Fruit fly (Drosophila melanogaster): ENCODE measurements around the gene CG12689.
A peak's percentile ranks its signal among the peaks of the same experiment; 100 is the strongest.

The CG12689 gene

dm6 chrX:7618195-7618594, 32.3 kb upstream of the CG12689 start (continued):
- TF ChIP-seq spab (GFP tag; optimal IDR thresholded peaks at IDR 0.05) (no peak), topi (GFP tag; optimal IDR thresholded peaks at IDR 0.05) (peak; percentile 69), CG31627 (GFP tag; optimal IDR thresholded peaks at IDR 0.05) (peak; percentile 66), CG15336 (GFP tag; IDR thresholded peaks at IDR 0.05) (no peak), acj6 (GFP tag; optimal IDR thresholded peaks at IDR 0.05) (peak; percentile 42), Sox102F (GFP tag; optimal IDR thresholded peaks at IDR 0.05) (peak; percentile 22), CG6808 (GFP tag; optimal IDR thresholded peaks at IDR 0.05) (peak; percentile 5), CG8319 (GFP tag; optimal IDR thresholded peaks at IDR 0.05) (no peak), Eip78C (GFP tag) (peak; percentile 72), CG10631 (GFP tag; optimal IDR thresholded peaks at IDR 0.05) (peak; percentile 3), CG7368 (GFP tag; optimal IDR thresholded peaks at IDR 0.05) (peak; percentile 1), CG34406 (GFP tag; optimal IDR thresholded peaks at IDR 0.05) (peak; percentile 4)

dm6 chrX:7617414-7617813, 31.5 kb upstream of the CG12689 start:
- TF ChIP-seq OdsH (GFP tag; optimal IDR thresholded peaks at IDR 0.05) (no peak), CG8119 (GFP tag; IDR thresholded peaks at IDR 0.05) (no peak), spab (GFP tag; optimal IDR thresholded peaks at IDR 0.05) (no peak), Hr4 (GFP tag; optimal IDR thresholded peaks at IDR 0.05) (no peak), Sox14 (GFP tag; optimal IDR thresholded peaks at IDR 0.05) (no peak), Gug (GFP tag; IDR thresholded peaks at IDR 0.05) (no peak), CG11762 (GFP tag; optimal IDR thresholded peaks at IDR 0.05; ENCODE audit: insufficient read depth) (no peak), Sox15 (GFP tag; optimal IDR thresholded peaks at IDR 0.05) (no peak), CG11294 (GFP tag; IDR thresholded peaks at IDR 0.05) (no peak), CG16779 (tag; optimal IDR thresholded peaks at IDR 0.05) (no peak), vri (GFP tag; optimal IDR thresholded peaks at IDR 0.05) (no peak), Blimp-1 (GFP tag; optimal IDR thresholded peaks at IDR 0.05) (no peak), cyc (GFP tag; optimal IDR thresholded peaks at IDR 0.05) (no peak), CG1621 (tag; optimal IDR thresholded peaks at IDR 0.05) (no peak), CG6854 (GFP tag; optimal IDR thresholded peaks at IDR 0.05) (no peak), CG34406 (GFP tag; optimal IDR thresholded peaks at IDR 0.05) (no peak), CG11902 (GFP tag; optimal IDR thresholded peaks at IDR 0.05) (no peak), CG10669 (GFP tag; optimal IDR thresholded peaks at IDR 0.05) (no peak), achi (GFP tag; optimal IDR thresholded peaks at IDR 0.05) (no peak), Ets21C (GFP tag; optimal IDR thresholded peaks at IDR 0.05) (no peak)

- no peak for TF ChIP-seq Eip75B (GFP tag; optimal IDR thresholded peaks at IDR 0.05)
- TF ChIP-seq Hr39 (GFP tag; optimal IDR thresholded peaks at IDR 0.05) = no peak
- no peak for TF ChIP-seq CG11762 (GFP tag; optimal IDR thresholded peaks at IDR 0.05; ENCODE audit: insufficient read depth)
- peak; percentile 5 for TF ChIP-seq OdsH (GFP tag; optimal IDR thresholded peaks at IDR 0.05)
- TF ChIP-seq CG10631 (GFP tag; optimal IDR thresholded peaks at IDR 0.05) = peak; percentile 38
- 0 out of 3 replicates have a peak, but pooled peaks have one; percentile 26 for TF ChIP-seq CG6163 (GFP tag; IDR thresholded peaks at IDR 0.05)
- peak; percentile 63 for TF ChIP-seq Eip78C (GFP tag)
- no peak for TF ChIP-seq Blimp-1 (GFP tag; optimal IDR thresholded peaks at IDR 0.05)
- TF ChIP-seq dac (GFP tag; optimal IDR thresholded peaks at IDR 0.05) = no peak
- peak; percentile 4 for TF ChIP-seq CG32006 (GFP tag; optimal IDR thresholded peaks at IDR 0.05)
- 0 out of 3 replicates have a peak, but pooled peaks have one; percentile 41 for TF ChIP-seq eg (GFP tag; IDR thresholded peaks at IDR 0.05)
- no peak for TF ChIP-seq Gug (GFP tag; IDR thresholded peaks at IDR 0.05)
- TF ChIP-seq CG11902 (GFP tag; optimal IDR thresholded peaks at IDR 0.05) = no peak
- no peak for TF ChIP-seq cyc (GFP tag; optimal IDR thresholded peaks at IDR 0.05)
- TF ChIP-seq Ets96B (tag; optimal IDR thresholded peaks at IDR 0.05) = no peak
- TF ChIP-seq CG34406 (GFP tag; optimal IDR thresholded peaks at IDR 0.05) = no peak
- TF ChIP-seq Eip93F (GFP tag; optimal IDR thresholded peaks at IDR 0.05) = no peak
- no peak for TF ChIP-seq CG3919 (GFP tag; optimal IDR thresholded peaks at IDR 0.05)
- no peak for TF ChIP-seq Sox15 (GFP tag; optimal IDR thresholded peaks at IDR 0.05)
- TF ChIP-seq acj6 (GFP tag; optimal IDR thresholded peaks at IDR 0.05) = peak; percentile 9
- TF ChIP-seq CG6792 (GFP tag; optimal IDR thresholded peaks at IDR 0.05) = no peak
Measured at dm6 chrX:7616920-7617319, 31.0 kb upstream of the CG12689 start.
